Worm (Caenorhabditis elegans) whole organism, early embryonic: ENCODE results near the gene farl-11.

Source experiments
- ama-1 ChIP-seq: fragments of 150-350 bp; optimal IDR thresholded peaks from 2 replicates; lab custom pipeline; 2014
- ceh-13 ChIP-seq: fragments of 200-800 bp; sonication (Bioruptor generic); optimal IDR thresholded peaks from 2 replicates; lab custom pipeline; 2018; ENCODE audit warnings: mild to moderate bottlenecking, missing genetic modification characterization, missing compliant biosample characterization
- flt-1 ChIP-seq: fragments of 200-800 bp; sonication (Bioruptor generic); IDR thresholded peaks from 2 replicates; pipeline ENCODE4 v1.3.6; 2022; ENCODE audit warnings: missing genetic modification characterization, missing compliant biosample characterization
- hmg-4 ChIP-seq: fragments of 200-800 bp; sonication (Bioruptor generic); optimal IDR thresholded peaks from 2 replicates; lab custom pipeline; 2018; ENCODE audit warnings: mild to moderate bottlenecking, missing genetic modification characterization, missing compliant biosample characterization
- sea-1 ChIP-seq: fragments of 200-800 bp; sonication (Bioruptor generic); conservative IDR thresholded peaks from 2 replicates; pipeline ENCODE4 v1.3.6; 2022; ENCODE audit warnings: missing genetic modification characterization, missing compliant biosample characterization
- tbx-11 ChIP-seq: fragments of 200-800 bp; sonication (Bioruptor generic); IDR thresholded peaks from 2 replicates; pipeline ENCODE4 v1.3.6; 2022; ENCODE audit warnings: missing genetic modification characterization, missing compliant biosample characterization
- tra-4 ChIP-seq: sonication (generic microtip); optimal IDR thresholded peaks from 2 replicates; lab custom pipeline; 2017; ENCODE audit warnings: missing genetic modification characterization, missing compliant biosample characterization

ce11 chrII:7072315-7072589, 32.6 kb downstream of the farl-11 start, which contains the start of gene kars-1:
- TF ChIP-seq tbx-11 (GFP tag; lab: Robert Waterston, UW): no peak
- no peak for TF ChIP-seq hmg-4
- no peak for TF ChIP-seq ama-1
- TF ChIP-seq sea-1 (GFP tag; lab: Robert Waterston, UW): no peak
- TF ChIP-seq flt-1 (GFP tag; lab: Robert Waterston, UW): no peak
- TF ChIP-seq ceh-13 (GFP tag; lab: Kevin White, UChicago): no peak
- TF ChIP-seq tra-4 (tag; lab: Kevin White, UChicago): no peak
